Worm (Caenorhabditis elegans) whole organism, L2 larva: ENCODE measurements around the gene Y11D7A.9.

Experiments
- nhr-12 ChIP-seq: fragments of 150-350 bp; optimal IDR thresholded peaks from 2 replicates; lab custom pipeline; 2014; ENCODE audit warnings: missing biosample characterization, missing genetic modification characterization
- zag-1 ChIP-seq: fragments of 150-350 bp; optimal IDR thresholded peaks from 2 replicates; lab custom pipeline; 2014; ENCODE audit warnings: missing biosample characterization, missing genetic modification characterization

- TF ChIP-seq nhr-12 (no peak), zag-1 (tag; lab: Kevin White, UChicago) (no peak)
These were observed at the start of gene Y11D7A.9 for ce11 chrIV:9256017-9256416.
